Fruit fly (Drosophila melanogaster) whole organism, embryonic: Measurements from ENCODE around the gene Pfas.

Source experiments
- Ada2b ChIP-seq: fragments of 200-800 bp; sonication (Bioruptor generic); IDR thresholded peaks from 2 replicates; pipeline ENCODE4 v1.3.6; 2022; ENCODE audit warnings: missing biosample characterization, missing genetic modification characterization
- B-H1 ChIP-seq: fragments of 200-800 bp; sonication (Bioruptor generic); IDR thresholded peaks from 3 replicates; pipeline ENCODE4 v1.3.6; 2022; ENCODE audit warnings: missing biosample characterization, missing genetic modification characterization
- BEAF-32 ChIP-seq: fragments of 200-800 bp; sonication (Bioruptor generic); optimal IDR thresholded peaks from 3 replicates; lab custom pipeline; 2017; ENCODE audit warnings: missing biosample characterization, missing genetic modification characterization, mild to moderate bottlenecking, moderate library complexity, missing genetic modification reagents
- CG10543 ChIP-seq: fragments of 200-800 bp; sonication (Bioruptor generic); optimal IDR thresholded peaks from 3 replicates; lab custom pipeline; 2017; ENCODE audit warnings: missing biosample characterization, mild to moderate bottlenecking, missing genetic modification characterization, moderate library complexity
- CG11723 ChIP-seq: fragments of 200-800 bp; sonication (Bioruptor generic); optimal IDR thresholded peaks from 2 replicates; lab custom pipeline; 2017; ENCODE audit warnings: missing biosample characterization, mild to moderate bottlenecking, missing genetic modification characterization
- CG12071 ChIP-seq: fragments of 200-800 bp; sonication (Bioruptor generic); optimal IDR thresholded peaks from 3 replicates; lab custom pipeline; 2018; ENCODE audit warnings: missing biosample characterization, mild to moderate bottlenecking, missing genetic modification characterization
- CG13296 ChIP-seq: fragments of 200-800 bp; sonication (Bioruptor generic); optimal IDR thresholded peaks from 3 replicates; lab custom pipeline; 2018; ENCODE audit warnings: missing biosample characterization, mild to moderate bottlenecking, missing genetic modification characterization
- CG14441 ChIP-seq: fragments of 200-800 bp; sonication (Bioruptor generic); IDR thresholded peaks from 2 replicates; pipeline ENCODE4 v1.3.6; 2022; ENCODE audit warnings: missing biosample characterization, missing genetic modification characterization
- CG14860 ChIP-seq: fragments of 200-800 bp; sonication (Bioruptor generic); IDR thresholded peaks from 3 replicates; pipeline ENCODE4 v1.3.6; 2022; ENCODE audit warnings: missing biosample characterization, missing genetic modification characterization; ENCODE audit not compliant: partially characterized antibody
- CG14965 ChIP-seq: fragments of 200-800 bp; sonication (Bioruptor generic); optimal IDR thresholded peaks from 2 replicates; lab custom pipeline; 2016; ENCODE audit warnings: missing biosample characterization, missing genetic modification characterization, borderline replicate concordance
- CG15011 ChIP-seq: fragments of 200-800 bp; sonication (Bioruptor generic); optimal IDR thresholded peaks from 3 replicates; lab custom pipeline; 2018; ENCODE audit warnings: missing biosample characterization, mild to moderate bottlenecking, missing genetic modification characterization
- CG15073 ChIP-seq: fragments of 200-800 bp; sonication (Bioruptor generic); optimal IDR thresholded peaks from 2 replicates; lab custom pipeline; 2016; ENCODE audit warnings: missing biosample characterization, missing genetic modification characterization
- CG16863 ChIP-seq: fragments of 200-800 bp; sonication (Bioruptor generic); optimal IDR thresholded peaks from 3 replicates; lab custom pipeline; 2016; ENCODE audit warnings: missing biosample characterization, missing genetic modification characterization
- CG17359 ChIP-seq: fragments of 200-800 bp; sonication (Bioruptor generic); optimal IDR thresholded peaks from 3 replicates; lab custom pipeline; 2018; ENCODE audit warnings: missing biosample characterization, mild to moderate bottlenecking, missing genetic modification characterization, moderate library complexity
- CG2678 ChIP-seq: fragments of 200-800 bp; sonication (Bioruptor generic); optimal IDR thresholded peaks from 3 replicates; lab custom pipeline; 2019; ENCODE audit warnings: missing biosample characterization, mild to moderate bottlenecking, missing genetic modification characterization, moderate library complexity
- CG2712 ChIP-seq: fragments of 200-800 bp; optimal IDR thresholded peaks from 3 replicates; lab custom pipeline; 2019; ENCODE audit warnings: missing biosample characterization, mild to moderate bottlenecking, missing genetic modification characterization, moderate library complexity
- CG2875 ChIP-seq: fragments of 200-800 bp; sonication (Bioruptor generic); optimal IDR thresholded peaks from 2 replicates; lab custom pipeline; 2017; ENCODE audit warnings: missing biosample characterization, mild to moderate bottlenecking, missing genetic modification characterization, missing genetic modification reagents
- CG30431 ChIP-seq: fragments of 200-800 bp; sonication (Bioruptor generic); optimal IDR thresholded peaks from 2 replicates; lab custom pipeline; 2017; ENCODE audit warnings: missing biosample characterization, missing genetic modification characterization
- CG3163 ChIP-seq: fragments of 200-800 bp; sonication (Bioruptor generic); optimal IDR thresholded peaks from 3 replicates; lab custom pipeline; 2016; ENCODE audit warnings: missing biosample characterization, missing genetic modification characterization
- CG4360 ChIP-seq: fragments of 200-800 bp; sonication (Bioruptor generic); IDR thresholded peaks from 2 replicates; pipeline ENCODE4 v1.3.6; 2022; ENCODE audit warnings: missing biosample characterization, missing genetic modification characterization
- CG4617 ChIP-seq: fragments of 200-800 bp; sonication (Bioruptor generic); optimal IDR thresholded peaks from 3 replicates; lab custom pipeline; 2016; ENCODE audit warnings: missing biosample characterization, missing genetic modification characterization, borderline replicate concordance
- CG6175 ChIP-seq: fragments of 200-800 bp; sonication (Bioruptor generic); IDR thresholded peaks from 3 replicates; pipeline ENCODE4 v1.3.6; 2022; ENCODE audit warnings: missing biosample characterization, missing genetic modification characterization
- CG6854 ChIP-seq: fragments of 200-800 bp; sonication (Bioruptor generic); optimal IDR thresholded peaks from 3 replicates; lab custom pipeline; 2017; ENCODE audit warnings: missing biosample characterization, mild to moderate bottlenecking, missing genetic modification characterization
- CG7839 ChIP-seq: fragments of 200-800 bp; sonication (Bioruptor generic); optimal IDR thresholded peaks from 3 replicates; lab custom pipeline; 2018; ENCODE audit warnings: missing biosample characterization, mild to moderate bottlenecking, missing genetic modification characterization, moderate library complexity
- CG7987 ChIP-seq: fragments of 200-800 bp; sonication (Bioruptor generic); optimal IDR thresholded peaks from 2 replicates; lab custom pipeline; 2018; ENCODE audit warnings: missing biosample characterization, mild to moderate bottlenecking, missing genetic modification characterization, moderate library complexity
- CG8388 ChIP-seq: fragments of 200-800 bp; sonication (Bioruptor generic); optimal IDR thresholded peaks from 2 replicates; lab custom pipeline; 2019; ENCODE audit warnings: missing biosample characterization, mild to moderate bottlenecking, missing genetic modification characterization, moderate library complexity
- Dek ChIP-seq: fragments of 200-800 bp; sonication (Bioruptor generic); optimal IDR thresholded peaks from 3 replicates; lab custom pipeline; 2019; ENCODE audit warnings: missing biosample characterization, mild to moderate bottlenecking, missing genetic modification characterization, moderate library complexity
- Nf-YC ChIP-seq: fragments of 200-800 bp; optimal IDR thresholded peaks from 3 replicates; lab custom pipeline; 2019; ENCODE audit warnings: missing biosample characterization, mild to moderate bottlenecking, missing genetic modification characterization, moderate library complexity
- Ravus ChIP-seq: fragments of 200-800 bp; sonication (Bioruptor generic); IDR thresholded peaks from 2 replicates; pipeline ENCODE4 v1.3.6; 2022; ENCODE audit warnings: missing biosample characterization, missing genetic modification characterization
- Scr ChIP-seq: fragments of 200-800 bp; sonication (Bioruptor generic); IDR thresholded peaks from 2 replicates; pipeline ENCODE4 v1.3.6; 2022; ENCODE audit warnings: missing biosample characterization, missing genetic modification characterization; ENCODE audit not compliant: partially characterized antibody
- Sox100B ChIP-seq: fragments of 200-800 bp; sonication (Bioruptor generic); optimal IDR thresholded peaks from 3 replicates; lab custom pipeline; 2018; ENCODE audit warnings: missing biosample characterization, mild to moderate bottlenecking, missing genetic modification characterization
- Ssrp ChIP-seq: fragments of 200-800 bp; sonication (Bioruptor generic); optimal IDR thresholded peaks from 2 replicates; lab custom pipeline; 2018; ENCODE audit warnings: missing biosample characterization, mild to moderate bottlenecking, missing genetic modification characterization, moderate library complexity
- abd-A ChIP-seq: fragments of 200-800 bp; sonication (Bioruptor generic); optimal IDR thresholded peaks from 3 replicates; lab custom pipeline; 2019; ENCODE audit warnings: missing biosample characterization, mild to moderate bottlenecking, missing genetic modification characterization, moderate library complexity
- al ChIP-seq: fragments of 200-800 bp; sonication (Bioruptor generic); IDR thresholded peaks from 2 replicates; pipeline ENCODE4 v1.3.6; 2022; ENCODE audit warnings: missing biosample characterization, missing genetic modification characterization
- aop ChIP-seq: fragments of 200-800 bp; sonication (Bioruptor generic); IDR thresholded peaks from 2 replicates; pipeline ENCODE4 v1.3.6; 2022; ENCODE audit warnings: missing biosample characterization, missing genetic modification characterization
- ara ChIP-seq: fragments of 200-800 bp; sonication (Bioruptor generic); IDR thresholded peaks from 2 replicates; pipeline ENCODE4 v1.3.6; 2022; ENCODE audit warnings: missing biosample characterization, missing genetic modification characterization
- bbx ChIP-seq: fragments of 200-800 bp; sonication (Bioruptor generic); IDR thresholded peaks from 2 replicates; pipeline ENCODE4 v1.3.6; 2022; ENCODE audit warnings: missing biosample characterization, missing genetic modification characterization; ENCODE audit not compliant: partially characterized antibody
- caup ChIP-seq: fragments of 200-800 bp; sonication (Bioruptor generic); optimal IDR thresholded peaks from 3 replicates; lab custom pipeline; 2017; ENCODE audit warnings: missing biosample characterization, mild to moderate bottlenecking, missing genetic modification characterization, moderate library complexity; ENCODE audit not compliant: severe bottlenecking
- chn ChIP-seq: fragments of 200-800 bp; sonication (Bioruptor generic); optimal IDR thresholded peaks from 2 replicates; lab custom pipeline; 2016; ENCODE audit warnings: missing biosample characterization, missing genetic modification characterization
- ci ChIP-seq: fragments of 200-800 bp; sonication (Bioruptor generic); IDR thresholded peaks from 3 replicates; pipeline ENCODE4 v1.3.6; 2022; ENCODE audit warnings: missing biosample characterization, missing genetic modification characterization
- da ChIP-seq: fragments of 200-800 bp; sonication (Bioruptor generic); optimal IDR thresholded peaks from 2 replicates; lab custom pipeline; 2016; ENCODE audit warnings: missing biosample characterization, missing genetic modification characterization
- exex ChIP-seq: fragments of 200-800 bp; sonication (Bioruptor generic); optimal IDR thresholded peaks from 4 replicates; lab custom pipeline; 2018; ENCODE audit warnings: missing biosample characterization, mild to moderate bottlenecking, missing genetic modification characterization, moderate library complexity
- gfzf ChIP-seq: fragments of 200-800 bp; sonication (Bioruptor generic); optimal IDR thresholded peaks from 2 replicates; lab custom pipeline; 2016; ENCODE audit warnings: missing biosample characterization, mild to moderate bottlenecking, missing genetic modification characterization, moderate library complexity
- gro ChIP-seq: fragments of 200-800 bp; sonication (Bioruptor generic); optimal IDR thresholded peaks from 2 replicates; lab custom pipeline; 2016; ENCODE audit warnings: missing biosample characterization, missing genetic modification characterization
- gsb ChIP-seq: fragments of 200-800 bp; sonication (Bioruptor generic); IDR thresholded peaks from 2 replicates; pipeline ENCODE4 v1.3.6; 2022; ENCODE audit warnings: missing biosample characterization, missing genetic modification characterization
- mirr ChIP-seq: fragments of 200-800 bp; sonication (Bioruptor generic); optimal IDR thresholded peaks from 3 replicates; lab custom pipeline; 2018; ENCODE audit warnings: missing biosample characterization, mild to moderate bottlenecking, missing genetic modification characterization
- onecut ChIP-seq: fragments of 200-800 bp; sonication (Bioruptor generic); IDR thresholded peaks from 2 replicates; pipeline ENCODE4 v1.3.6; 2022; ENCODE audit warnings: missing biosample characterization, missing genetic modification characterization
- sens ChIP-seq: fragments of 200-800 bp; sonication (Bioruptor generic); peaks from one replicate; lab custom pipeline; 2016; ENCODE audit warnings: missing biosample characterization, missing genetic modification characterization
- unc-4 ChIP-seq: fragments of 200-800 bp; sonication (Bioruptor generic); IDR thresholded peaks from 2 replicates; pipeline ENCODE4 v1.3.6; 2022; ENCODE audit warnings: missing biosample characterization, missing genetic modification characterization; ENCODE audit not compliant: partially characterized antibody
- wdn ChIP-seq: fragments of 200-800 bp; sonication (Bioruptor generic); IDR thresholded peaks from 2 replicates; pipeline ENCODE4 v1.3.6; 2022; ENCODE audit warnings: missing biosample characterization, missing genetic modification characterization

Pfas gene

DNA sequence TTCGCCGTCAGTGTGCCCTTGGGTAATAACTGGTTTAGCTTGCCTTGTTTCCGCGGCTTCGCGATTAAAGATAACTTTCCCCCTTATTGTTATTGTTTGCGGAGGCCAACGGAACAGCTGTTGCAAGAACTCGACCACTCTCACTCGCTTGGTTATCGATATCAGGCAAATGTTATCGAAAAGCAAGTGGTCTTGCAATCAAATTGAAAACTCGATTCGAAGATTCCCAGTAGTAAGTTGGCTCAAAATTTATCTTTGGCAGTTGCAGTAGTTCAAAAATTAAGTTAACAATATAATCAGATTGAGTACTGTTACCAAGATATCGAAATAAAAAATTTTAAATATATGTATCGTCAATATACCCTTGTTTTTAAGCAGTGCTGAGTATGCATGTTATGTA, 20.0 kb upstream of the Pfas start, which contains the start of the genes Fbw5 and CG9147 (continued):
- TF ChIP-seq B-H1 (peak; percentile 99), Ada2b (peak; percentile 100), Ravus (GFP tag; lab: Robert Waterston, UW) (peak; percentile 99), da (GFP tag; lab: Kevin White, UChicago) (peak; percentile 99), CG13296 (GFP tag; lab: Kevin White, UChicago) (peak; percentile 99), wdn (GFP tag; lab: Robert Waterston, UW) (peak; percentile 99), CG17359 (peak; percentile 99), CG14965 (GFP tag; lab: Kevin White, UChicago) (peak; percentile 92), ara (GFP tag; lab: Robert Waterston, UW) (peak; percentile 100), abd-A (tag; lab: Kevin White, UChicago) (no peak), CG16863 (GFP tag; lab: Kevin White, UChicago) (peak; percentile 99), CG14441 (GFP tag; lab: Robert Waterston, UW) (peak; percentile 99), aop (GFP tag; lab: Robert Waterston, UW) (peak; percentile 96), CG14860 (GFP tag; lab: Robert Waterston, UW) (peak; percentile 67), CG6175 (peak; percentile 98), Nf-YC (tag; lab: Kevin White, UChicago) (peak; percentile 88), CG6854 (GFP tag; lab: Kevin White, UChicago) (peak; percentile 98), gro (GFP tag; lab: Kevin White, UChicago) (peak; percentile 100), gsb (GFP tag; lab: Robert Waterston, UW) (peak; percentile 99), CG3163 (GFP tag; lab: Kevin White, UChicago) (peak; percentile 95), CG15073 (GFP tag; lab: Kevin White, UChicago) (peak; percentile 92), Sox100B (peak; percentile 99), onecut (peak; percentile 99), gfzf (GFP tag; lab: Kevin White, UChicago) (peak; percentile 45), ci (GFP tag; lab: Robert Waterston, UW) (peak; percentile 100), chn (GFP tag; lab: Kevin White, UChicago) (peak; percentile 100), exex (tag; lab: Kevin White, UChicago) (peak; percentile 94), CG10543 (peak; percentile 93), CG11723 (GFP tag; lab: Kevin White, UChicago) (peak; percentile 99), bbx (GFP tag; lab: Robert Waterston, UW) (peak; percentile 70), CG7839 (tag; lab: Kevin White, UChicago) (peak; percentile 100), Scr (peak; percentile 51; the same call in 1 of the 2 replicates), unc-4 (GFP tag; lab: Robert Waterston, UW) (peak; percentile 59), CG8388 (peak; percentile 99), CG4617 (GFP tag; lab: Kevin White, UChicago) (peak; percentile 100), CG4360 (GFP tag; lab: Robert Waterston, UW) (peak; percentile 93), mirr (GFP tag; lab: Kevin White, UChicago) (peak; percentile 97), BEAF-32 (GFP tag; lab: Kevin White, UChicago) (peak; percentile 61), CG2678 (peak; percentile 100), Dek (tag; lab: Kevin White, UChicago) (peak; percentile 100), CG30431 (GFP tag; lab: Kevin White, UChicago) (peak; percentile 99), CG2875 (GFP tag; lab: Kevin White, UChicago) (peak; percentile 100), al (GFP tag; lab: Robert Waterston, UW) (peak; percentile 99), Ssrp (tag; lab: Kevin White, UChicago) (peak; percentile 100), CG12071 (GFP tag; lab: Kevin White, UChicago) (peak; percentile 98), caup (GFP tag; lab: Kevin White, UChicago) (peak; percentile 99), CG2712 (peak; percentile 99), CG15011 (GFP tag; lab: Kevin White, UChicago) (peak; percentile 98), sens (GFP tag; lab: Kevin White, UChicago) (peak; percentile 100), CG7987 (GFP tag; lab: Kevin White, UChicago) (peak; percentile 98)
